Fruit fly (Drosophila melanogaster) whole organism: ENCODE measurements around the gene Snapin.

Source experiments
- CG8478 ChIP-seq: fragments of >200 bp; optimal IDR thresholded peaks from 2 replicates; lab custom pipeline; 2018; ENCODE audit warnings: inconsistent platforms
- Dll ChIP-seq: fragments of >200 bp; optimal IDR thresholded peaks from 2 replicates; lab custom pipeline; 2017
- pan ChIP-seq: fragments of >200 bp; optimal IDR thresholded peaks from 2 replicates; lab custom pipeline; 2017
- psq ChIP-seq: fragments of >200 bp; optimal IDR thresholded peaks from 2 replicates; lab custom pipeline; 2017
- usp ChIP-seq: fragments of >200 bp; optimal IDR thresholded peaks from 2 replicates; lab custom pipeline; 2017; ENCODE audit warnings: missing biosample characterization, missing genetic modification characterization, mixed read lengths

DNA sequence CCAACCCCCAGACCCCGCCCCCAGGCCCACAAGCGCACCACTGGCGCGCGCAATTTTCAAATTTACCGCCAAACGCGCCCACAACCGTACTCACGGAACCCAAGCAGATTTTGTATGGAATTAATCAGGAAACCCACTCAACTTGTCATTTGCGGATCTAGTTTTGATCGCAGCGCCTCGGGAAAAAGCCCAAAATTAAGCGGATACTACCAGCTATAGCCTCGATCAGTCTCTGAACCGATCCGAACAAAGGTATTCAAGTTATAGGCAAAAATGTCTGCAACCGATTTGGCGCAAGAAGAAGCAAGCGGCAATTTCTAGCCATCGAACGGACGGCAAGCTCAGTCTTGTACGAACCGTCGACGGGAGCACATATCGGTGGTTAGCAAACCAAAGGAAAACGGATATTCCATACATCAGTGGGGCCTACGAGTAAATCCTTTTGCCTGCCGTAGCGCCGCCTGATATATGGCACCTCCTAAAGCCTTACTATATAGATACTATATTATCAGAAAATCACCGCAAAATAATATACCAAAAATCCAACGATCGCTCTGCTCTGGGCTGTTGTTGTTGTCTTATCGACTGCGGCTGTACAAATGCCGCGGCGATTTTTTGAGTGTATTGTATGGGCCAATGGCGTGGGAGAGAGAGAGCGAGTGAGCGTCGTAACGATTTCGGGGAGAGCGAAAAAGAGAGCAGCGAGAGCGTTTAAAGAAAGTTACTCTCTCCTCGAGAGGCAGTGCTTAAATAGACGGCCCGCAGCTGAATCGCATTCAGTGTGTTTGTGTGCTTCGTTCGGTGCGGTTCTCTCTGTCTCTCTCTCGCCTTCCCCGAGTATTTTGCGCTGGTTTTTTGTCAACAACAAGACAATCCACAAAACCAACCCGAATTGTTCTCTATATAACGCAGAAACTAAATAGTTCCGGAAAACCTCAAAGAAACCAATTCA lies 6.7 kb downstream of the Snapin start, which contains the start of gene Pgk:
- TF ChIP-seq pan (lab: Kevin White, UChicago) (no peak), CG8478 (lab: Kevin White, UChicago) (no peak), Dll (lab: Kevin White, UChicago) (peak; percentile 100), usp (GFP tag; lab: Kevin White, UChicago) (no peak), psq (lab: Kevin White, UChicago) (peak; percentile 84)
